Worm (Caenorhabditis elegans) whole organism, L3 larva: ENCODE measurements around the gene K09E9.7.

Experiments used
- egl-27 ChIP-seq: sonication (generic microtip); optimal IDR thresholded peaks from 4 replicates; lab custom pipeline; 2017; ENCODE audit warnings: missing biosample characterization, missing genetic modification reagents, missing genetic modification characterization
- fkh-10 ChIP-seq: sonication (generic microtip); optimal IDR thresholded peaks from 2 replicates; lab custom pipeline; 2017; ENCODE audit warnings: missing biosample characterization, missing genetic modification reagents, missing genetic modification characterization
- nfya-1 ChIP-seq: sonication (generic microtip); optimal IDR thresholded peaks from 2 replicates; lab custom pipeline; 2017; ENCODE audit warnings: missing genetic modification characterization, mild to moderate bottlenecking, missing compliant biosample characterization, antibody characterized with exemption, moderate library complexity; ENCODE audit not compliant: insufficient read depth
- nhr-11 ChIP-seq: fragments of 150-350 bp; optimal IDR thresholded peaks from 2 replicates; lab custom pipeline; 2014; ENCODE audit warnings: missing biosample characterization, missing genetic modification characterization
- pha-4 ChIP-seq: fragments of 150-350 bp; optimal IDR thresholded peaks from 2 replicates; lab custom pipeline; 2014; ENCODE audit warnings: missing biosample characterization, missing genetic modification reagents, missing genetic modification characterization
- sea-2 ChIP-seq: fragments of 150-350 bp; sonication (generic microtip); optimal IDR thresholded peaks from 4 replicates; lab custom pipeline; 2014; ENCODE audit warnings: missing biosample characterization, missing genetic modification reagents, missing genetic modification characterization
- snpc-4 ChIP-seq: fragments of 150-350 bp; optimal IDR thresholded peaks from 2 replicates; lab custom pipeline; 2014; ENCODE audit warnings: missing biosample characterization, missing genetic modification characterization
- unc-39 ChIP-seq: sonication (generic microtip); optimal IDR thresholded peaks from 4 replicates; lab custom pipeline; 2017; ENCODE audit warnings: missing biosample characterization, missing genetic modification characterization
- zag-1 ChIP-seq: fragments of 150-350 bp; optimal IDR thresholded peaks from 2 replicates; lab custom pipeline; 2014; ENCODE audit warnings: missing biosample characterization, missing genetic modification characterization

DNA sequence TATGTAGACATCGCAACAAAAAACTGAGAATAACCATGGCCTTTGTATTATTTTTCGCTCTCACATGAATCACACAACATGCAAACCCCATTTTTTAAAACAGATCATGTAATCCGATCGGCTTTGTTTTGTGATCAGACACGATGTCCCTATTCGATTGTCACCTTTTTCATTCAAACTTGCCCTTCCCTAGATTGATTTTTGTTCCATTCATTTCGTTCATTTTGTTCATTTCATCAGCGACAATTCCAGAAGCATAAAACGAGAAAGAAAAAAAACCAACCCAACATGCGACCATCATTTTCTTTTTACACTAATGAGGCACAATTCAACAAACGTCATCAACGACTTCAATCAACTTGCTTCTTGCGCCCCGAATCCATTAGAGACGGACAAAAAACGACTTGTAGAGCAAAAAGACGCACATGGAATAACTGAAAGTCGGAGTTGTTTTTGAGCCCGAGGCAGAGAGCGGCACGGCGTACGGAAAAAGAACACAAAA lies 10.3 kb downstream of the K09E9.7 start, which contains the start of gene F59D12.3:
- TF ChIP-seq sea-2 (GFP tag; lab: Kevin White, UChicago) (no peak), snpc-4 (tag; lab: Kevin White, UChicago) (no peak), nfya-1 (no peak), zag-1 (no peak), fkh-10 (GFP tag; lab: Kevin White, UChicago) (no peak), unc-39 (tag; lab: Kevin White, UChicago) (no peak), nhr-11 (tag; lab: Kevin White, UChicago) (no peak), egl-27 (no peak), pha-4 (tag; lab: Kevin White, UChicago) (no peak)
